Worm (Caenorhabditis elegans) whole organism, young adult: ENCODE data around the gene clec-206.

Experiments used
- B0035.1 ChIP-seq: sonication (generic microtip); optimal IDR thresholded peaks from 2 replicates; lab custom pipeline; 2016; ENCODE audit warnings: missing genetic modification characterization, mild to moderate bottlenecking, missing compliant biosample characterization, missing genotype, missing genetic modification reagents
- nfya-1 ChIP-seq: sonication (generic microtip); optimal IDR thresholded peaks from 2 replicates; lab custom pipeline; 2017; ENCODE audit warnings: antibody characterized with exemption, missing compliant biosample characterization, missing genetic modification characterization, borderline replicate concordance; ENCODE audit not compliant: insufficient read depth
- tlf-1 ChIP-seq: fragments of 200-800 bp; sonication (Bioruptor generic); optimal IDR thresholded peaks from 2 replicates; lab custom pipeline; 2018; ENCODE audit warnings: mild to moderate bottlenecking, missing genetic modification characterization, missing compliant biosample characterization

ce11 chrV:2011777-2012176 is 7.6 kb upstream of the clec-206 start, which contains the start of gene F59A7.7:
- no peak for TF ChIP-seq nfya-1
- TF ChIP-seq tlf-1 (GFP tag; lab: Kevin White, UChicago) = no peak
- TF ChIP-seq B0035.1 = no peak
